Fruit fly (Drosophila melanogaster): ENCODE data around the gene CG10208.

CG10208 gene

DNA sequence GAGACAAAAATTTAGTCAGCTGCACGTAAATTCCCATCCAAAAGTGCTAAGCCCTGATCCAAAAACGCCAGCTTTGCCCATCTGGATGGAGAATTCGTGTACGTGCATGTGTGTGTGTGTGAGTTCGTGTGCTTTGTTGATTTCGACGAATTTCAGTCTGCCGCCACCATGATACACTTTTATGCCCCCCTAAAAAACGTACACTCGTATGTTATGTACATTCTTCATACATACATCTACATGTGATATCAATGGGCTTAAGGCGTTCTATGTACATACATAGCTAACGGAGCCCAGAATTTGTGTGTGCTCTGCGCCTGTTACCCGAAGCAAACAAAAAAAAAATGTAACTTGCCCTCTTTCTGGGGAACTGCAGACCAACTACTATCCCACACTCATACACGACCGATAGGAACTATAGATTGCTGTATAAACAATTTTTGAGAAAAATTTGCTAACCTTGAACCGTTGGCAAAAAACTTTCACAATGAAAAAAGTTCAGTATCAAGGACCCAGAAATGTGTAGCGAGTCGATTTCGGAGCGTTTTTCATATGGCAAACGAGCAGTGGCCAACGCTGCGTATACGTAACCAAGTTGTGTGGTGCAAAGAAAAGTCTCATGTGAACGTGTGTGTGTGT, 48.1 kb downstream of the CG10208 start:
- TF ChIP-seq CG17801 (GFP tag; optimal IDR thresholded peaks at IDR 0.05; ENCODE audit: partially characterized antibody): no peak

dm6 chr3R:23724843-23725506, 49.0 kb downstream of the CG10208 start:
- TF ChIP-seq CG17801 (GFP tag; optimal IDR thresholded peaks at IDR 0.05; ENCODE audit: partially characterized antibody): no peak

DNA sequence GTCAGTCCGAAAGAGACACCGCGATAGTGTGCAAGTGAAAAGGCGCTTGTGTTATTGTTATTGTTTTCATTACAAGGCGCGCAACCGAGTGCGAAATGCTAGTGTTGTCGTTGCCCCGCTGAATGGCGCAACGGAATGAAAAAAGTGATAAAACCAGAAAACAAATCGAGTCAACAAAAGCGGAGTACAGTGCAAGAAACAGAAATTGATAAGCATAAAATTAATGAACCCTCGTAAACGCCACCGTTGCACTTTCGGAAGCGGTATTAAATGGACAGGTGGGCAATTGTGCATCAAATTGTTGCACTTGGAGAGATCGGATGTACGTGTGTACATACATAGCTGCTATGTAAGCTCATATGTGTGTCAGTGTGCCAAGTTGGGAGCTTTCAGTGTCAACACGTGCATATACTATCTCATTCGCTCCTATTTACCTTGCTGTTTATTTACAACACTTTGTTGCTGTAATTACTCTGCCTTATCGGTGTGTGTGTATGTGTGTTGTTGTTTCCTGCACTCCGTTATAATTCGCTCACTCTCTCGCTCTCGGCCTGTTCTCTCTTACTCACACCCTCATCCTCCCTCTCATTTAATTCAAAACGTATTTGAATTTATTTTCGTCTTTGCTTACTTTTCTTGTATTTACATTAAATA, 50.4 kb downstream of the CG10208 start:
- peak; percentile 17 for TF ChIP-seq CG17801 (GFP tag; optimal IDR thresholded peaks at IDR 0.05; ENCODE audit: partially characterized antibody)

Data from ovary, adult (tissue).